Worm (Caenorhabditis elegans): ENCODE measurements around the gene nhr-90.

Gene nhr-90

ce11 chrV:635630-636029 is 25.3 kb downstream of the nhr-90 start:
- TF ChIP-seq ama-1 (optimal IDR thresholded peaks at IDR 0.05) (no peak), sma-9 (GFP tag; optimal IDR thresholded peaks at IDR 0.05) (peak; percentile 9), sma-9 (tag; optimal IDR thresholded peaks at IDR 0.05) (no peak), ztf-11 (tag; optimal IDR thresholded peaks at IDR 0.05) (no peak), zag-1 (tag; optimal IDR thresholded peaks at IDR 0.05) (no peak), skn-1 (tag; optimal IDR thresholded peaks at IDR 0.05) (no peak), aly-2 (tag; optimal IDR thresholded peaks at IDR 0.05) (no peak), gmeb-1 (tag; optimal IDR thresholded peaks at IDR 0.05) (peak; percentile 31), nhr-10 (tag; optimal IDR thresholded peaks at IDR 0.05) (no peak), nhr-12 (tag; optimal IDR thresholded peaks at IDR 0.05) (no peak), nhr-129 (tag; optimal IDR thresholded peaks at IDR 0.05) (peak; percentile 21), C34F6.9 (tag; optimal IDR thresholded peaks at IDR 0.05) (peak; percentile 4), nhr-21 (tag; optimal IDR thresholded peaks at IDR 0.05) (no peak), nhr-6 (tag; optimal IDR thresholded peaks at IDR 0.05) (no peak), snpc-4 (tag; optimal IDR thresholded peaks at IDR 0.05) (peak; percentile 74), nhr-25 (tag; optimal IDR thresholded peaks at IDR 0.05) (peak; percentile 25), dmd-4 (tag; optimal IDR thresholded peaks at IDR 0.05) (no peak), lsy-2 (tag; optimal IDR thresholded peaks at IDR 0.05) (no peak), fos-1 (tag; optimal IDR thresholded peaks at IDR 0.05) (peak; percentile 44), crh-2 (tag; optimal IDR thresholded peaks at IDR 0.05) (peak; percentile 47)

DNA sequence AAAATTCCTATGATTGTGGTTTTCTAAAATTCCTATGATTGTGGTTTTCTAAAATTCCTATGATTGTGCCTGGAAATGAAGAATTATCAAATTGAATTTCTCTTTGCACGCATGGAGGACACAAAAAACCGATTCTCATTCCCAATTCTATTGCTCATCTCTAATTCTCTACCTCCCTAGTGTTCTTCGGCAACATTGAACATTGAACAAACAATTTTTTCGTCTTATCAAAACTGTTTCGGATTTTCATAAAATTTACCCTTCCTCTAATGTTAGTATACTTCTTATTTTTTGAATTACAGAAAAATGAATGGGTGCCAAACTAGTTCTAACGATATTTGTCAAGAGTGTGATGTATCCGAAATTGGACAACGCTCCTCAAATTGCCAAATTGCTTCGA is 26.0 kb downstream of the nhr-90 start, which contains the start of gene pals-31:
Gene pals-31, plus strand, starts transcription at position 301 of the 400 bp plus-strand sequence.
- TF ChIP-seq sma-9 (GFP tag; optimal IDR thresholded peaks at IDR 0.05) (no peak), sma-9 (tag; optimal IDR thresholded peaks at IDR 0.05) (no peak), lsy-2 (tag; optimal IDR thresholded peaks at IDR 0.05) (no peak), mdl-1 (tag; optimal IDR thresholded peaks at IDR 0.05) (no peak), nhr-12 (tag; optimal IDR thresholded peaks at IDR 0.05) (no peak), lin-13 (GFP tag; optimal IDR thresholded peaks at IDR 0.05) (no peak), lin-39 (tag; optimal IDR thresholded peaks at IDR 0.05) (no peak), unc-62 (GFP tag; optimal IDR thresholded peaks at IDR 0.05) (no peak), unc-39 (tag; optimal IDR thresholded peaks at IDR 0.05) (no peak), peb-1 (tag; optimal IDR thresholded peaks at IDR 0.05) (no peak), crh-2 (tag; optimal IDR thresholded peaks at IDR 0.05) (no peak), ama-1 (optimal IDR thresholded peaks at IDR 0.05) (no peak), sma-3 (GFP tag; optimal IDR thresholded peaks at IDR 0.05) (no peak), nhr-129 (tag; optimal IDR thresholded peaks at IDR 0.05) (no peak), nhr-21 (tag; optimal IDR thresholded peaks at IDR 0.05) (no peak), snpc-4 (tag; optimal IDR thresholded peaks at IDR 0.05) (no peak), C34F6.9 (tag; optimal IDR thresholded peaks at IDR 0.05) (no peak), blmp-1 (tag; optimal IDR thresholded peaks at IDR 0.05; ENCODE audit: insufficient read depth) (no peak)

DNA sequence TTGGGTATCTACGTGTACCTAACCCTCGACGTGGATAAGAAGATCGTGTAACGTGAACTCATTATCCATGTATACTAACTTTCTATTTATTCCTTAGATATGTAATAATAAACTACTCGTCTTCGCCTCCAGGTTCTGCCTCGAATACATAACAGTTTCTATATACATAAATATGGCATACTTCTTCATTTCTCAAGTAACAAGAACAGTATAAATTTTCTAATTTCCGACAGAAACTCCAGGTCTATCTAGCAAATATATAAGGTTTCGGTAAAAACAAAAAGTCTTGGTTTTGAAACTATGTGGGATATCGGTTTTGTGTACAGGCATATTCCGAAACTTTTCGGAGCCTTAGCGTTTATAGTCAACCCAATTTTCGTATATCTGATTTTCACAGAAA is 28.0 kb downstream of the nhr-90 start, which contains the start of gene srj-37:
Gene srj-37, plus strand, starts transcription at position 301 of the 400 bp plus-strand sequence.
- TF ChIP-seq unc-62 (GFP tag; optimal IDR thresholded peaks at IDR 0.05) (no peak), C34F6.9 (tag; optimal IDR thresholded peaks at IDR 0.05) (no peak), lsy-2 (tag; optimal IDR thresholded peaks at IDR 0.05) (no peak), blmp-1 (tag; optimal IDR thresholded peaks at IDR 0.05; ENCODE audit: insufficient read depth) (no peak), F13H6.1 (tag; optimal IDR thresholded peaks at IDR 0.05) (no peak), ZK546.5 (tag; optimal IDR thresholded peaks at IDR 0.05) (no peak), nhr-25 (tag; optimal IDR thresholded peaks at IDR 0.05) (no peak), sma-3 (GFP tag; optimal IDR thresholded peaks at IDR 0.05) (no peak), nhr-21 (tag; optimal IDR thresholded peaks at IDR 0.05) (no peak), ztf-4 (tag; optimal IDR thresholded peaks at IDR 0.05) (no peak), peb-1 (tag; optimal IDR thresholded peaks at IDR 0.05) (no peak)

ce11 chrV:642750-643149 is 32.4 kb downstream of the nhr-90 start, which contains the start of gene nhr-190:
nhr-190 (minus strand) TSS chrV:642924.
- TF ChIP-seq F13H6.1 (tag; optimal IDR thresholded peaks at IDR 0.05): no peak
- no peak for TF ChIP-seq nhr-25 (tag; optimal IDR thresholded peaks at IDR 0.05)
- no peak for TF ChIP-seq nhr-77 (tag; optimal IDR thresholded peaks at IDR 0.05)
- no peak for TF ChIP-seq blmp-1 (tag; optimal IDR thresholded peaks at IDR 0.05; ENCODE audit: insufficient read depth)
- no peak for TF ChIP-seq crh-2 (tag; optimal IDR thresholded peaks at IDR 0.05)
- peak; percentile 35 for TF ChIP-seq nhr-129 (tag; optimal IDR thresholded peaks at IDR 0.05)
- TF ChIP-seq C34F6.9 (tag; optimal IDR thresholded peaks at IDR 0.05): peak; percentile 32
- TF ChIP-seq sma-9 (GFP tag; optimal IDR thresholded peaks at IDR 0.05): peak; percentile 12
- TF ChIP-seq sma-9 (tag; optimal IDR thresholded peaks at IDR 0.05): no peak
- TF ChIP-seq nhr-237 (tag; optimal IDR thresholded peaks at IDR 0.05): no peak

- no peak for TF ChIP-seq fos-1 (tag; optimal IDR thresholded peaks at IDR 0.05)
- TF ChIP-seq nhr-21 (tag; optimal IDR thresholded peaks at IDR 0.05): no peak
- no peak for TF ChIP-seq sem-4 (tag; optimal IDR thresholded peaks at IDR 0.05)
- TF ChIP-seq ama-1 (optimal IDR thresholded peaks at IDR 0.05): no peak
- no peak for TF ChIP-seq ceh-82 (tag; optimal IDR thresholded peaks at IDR 0.05)
- TF ChIP-seq mdl-1 (tag; optimal IDR thresholded peaks at IDR 0.05): no peak
- TF ChIP-seq nhr-23 (tag; optimal IDR thresholded peaks at IDR 0.05): no peak
- TF ChIP-seq ztf-1 (GFP tag; conservative IDR thresholded peaks at IDR 0.05): no peak
- no peak for TF ChIP-seq alr-1 (tag; optimal IDR thresholded peaks at IDR 0.05)
- no peak for TF ChIP-seq nhr-11 (tag; optimal IDR thresholded peaks at IDR 0.05)
- TF ChIP-seq ZK546.5 (tag; optimal IDR thresholded peaks at IDR 0.05): no peak
- TF ChIP-seq nhr-237 (tag; optimal IDR thresholded peaks at IDR 0.05): no peak
- no peak for TF ChIP-seq zag-1 (tag; optimal IDR thresholded peaks at IDR 0.05)
- no peak for TF ChIP-seq mab-5 (tag; optimal IDR thresholded peaks at IDR 0.05)
- no peak for TF ChIP-seq dmd-4 (tag; optimal IDR thresholded peaks at IDR 0.05)
- TF ChIP-seq nhr-77 (tag; optimal IDR thresholded peaks at IDR 0.05): no peak
These were observed 35.8 kb downstream of the nhr-90 start, which contains the start of gene F48G7.12 for ce11 chrV:646129-646528. F48G7.12 (minus strand) TSS chrV:646229.

All from whole organism, L2 larva.